Worm (Caenorhabditis elegans): ENCODE measurements around the gene sra-31.

sra-31 gene

DNA sequence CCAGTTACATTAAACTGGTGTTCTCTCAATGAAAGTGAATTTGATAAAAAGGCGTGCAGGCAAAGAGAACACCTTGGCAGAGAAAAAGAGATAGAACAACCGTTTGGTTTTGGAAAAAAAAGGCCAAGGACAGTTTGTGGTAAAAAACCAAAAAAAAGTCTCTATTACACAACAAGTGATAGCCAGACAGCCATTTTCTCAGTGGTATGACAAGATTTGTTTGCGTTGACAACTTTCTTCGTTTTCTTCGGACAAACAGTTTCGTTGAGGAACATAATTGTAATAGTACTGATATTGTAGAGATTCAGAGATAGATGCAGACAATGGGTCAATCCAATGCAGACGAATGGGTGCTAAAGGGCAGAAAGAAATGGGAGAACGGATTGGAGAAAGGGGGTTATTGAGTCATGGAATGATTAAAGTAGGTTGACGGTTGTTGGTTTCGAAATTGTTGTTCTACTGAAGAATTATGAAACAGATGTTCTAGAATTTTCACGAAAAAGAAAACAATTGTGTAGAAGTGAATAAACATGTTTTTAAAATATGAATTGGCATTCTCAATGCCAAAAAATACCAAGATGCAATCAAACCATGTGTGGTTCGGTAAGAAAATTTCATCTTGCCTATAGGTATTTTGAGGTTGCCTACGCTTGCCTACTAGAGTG is 15.9 kb downstream of the sra-31 start (continued):
- TF ChIP-seq F33H1.4 (GFP tag; IDR thresholded peaks at IDR 0.05) (no peak), hmg-1.2 (GFP tag; IDR thresholded peaks at IDR 0.05) (peak; percentile 67; the same call in 1 of the 2 replicates), B0261.1 (tag; optimal IDR thresholded peaks at IDR 0.05) (no peak), madf-6 (GFP tag; IDR thresholded peaks at IDR 0.05) (no peak), hlh-26 (GFP tag; conservative IDR thresholded peaks at IDR 0.05) (no peak), K12H6.12 (tag; optimal IDR thresholded peaks at IDR 0.05) (no peak), B0019.2 (GFP tag; conservative IDR thresholded peaks at IDR 0.05) (no peak), B0035.1 (tag; optimal IDR thresholded peaks at IDR 0.05) (no peak), snpc-1.1 (tag; optimal IDR thresholded peaks at IDR 0.05; ENCODE audit: insufficient read depth) (no peak), gei-17 (GFP tag; optimal IDR thresholded peaks at IDR 0.05) (no peak), ztf-25 (GFP tag; IDR thresholded peaks at IDR 0.05) (no peak), egl-44 (GFP tag; IDR thresholded peaks at IDR 0.05) (no peak), akir-1 (GFP tag; optimal IDR thresholded peaks at IDR 0.05) (no peak), ceh-79 (tag; optimal IDR thresholded peaks at IDR 0.05) (no peak), ceh-40 (GFP tag; IDR thresholded peaks at IDR 0.05) (no peak), die-1 (tag; optimal IDR thresholded peaks at IDR 0.05) (no peak), nfyb-1 (GFP tag; IDR thresholded peaks at IDR 0.05) (no peak), D2030.7 (GFP tag; IDR thresholded peaks at IDR 0.05) (no peak), hlh-12 (tag; optimal IDR thresholded peaks at IDR 0.05) (no peak)

DNA sequence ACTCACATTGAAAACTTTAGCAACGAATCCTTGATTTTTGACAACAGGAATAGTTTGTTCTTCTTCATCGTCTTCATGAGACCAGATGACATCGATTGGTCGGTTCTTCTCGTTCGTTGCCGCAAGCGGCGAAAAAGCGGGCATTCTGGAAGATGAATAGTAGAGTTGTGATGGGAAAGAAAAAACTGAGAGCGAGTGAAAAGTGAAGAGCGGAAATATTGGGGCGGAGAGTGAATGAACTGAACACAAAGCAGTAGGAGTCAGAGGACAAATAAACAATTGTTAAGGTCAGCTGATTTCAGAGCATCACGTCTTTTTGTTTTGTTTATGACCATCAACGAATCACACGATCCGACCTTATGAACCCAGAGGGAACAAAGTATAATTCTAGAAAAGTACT is 17.0 kb downstream of the sra-31 start, which contains the start of gene F18C5.10:
TSS of gene F18C5.10 (minus strand) at position 145 of the 400 bp plus-strand sequence.
- no peak for TF ChIP-seq unc-62 (GFP tag; optimal IDR thresholded peaks at IDR 0.05)
- 0 out of 2 replicates have a peak, but pooled peaks have one; percentile 47 for TF ChIP-seq hsf-1 (GFP tag; IDR thresholded peaks at IDR 0.05)
- TF ChIP-seq hmg-20 (GFP tag; IDR thresholded peaks at IDR 0.05): no peak
- no peak for TF ChIP-seq cebp-1 (GFP tag; IDR thresholded peaks at IDR 0.05)
- peak; percentile 45 for TF ChIP-seq cebp-1 (tag; optimal IDR thresholded peaks at IDR 0.05)
- 0 out of 2 replicates have a peak, but pooled peaks have one; percentile 47 for TF ChIP-seq let-526 (GFP tag; IDR thresholded peaks at IDR 0.05)
- TF ChIP-seq ama-1 (optimal IDR thresholded peaks at IDR 0.05): peak; percentile 89
- TF ChIP-seq ama-1 (GFP tag; optimal IDR thresholded peaks at IDR 0.05): no peak

- TF ChIP-seq B0261.1 (tag; optimal IDR thresholded peaks at IDR 0.05) (no peak), F23B12.7 (tag; optimal IDR thresholded peaks at IDR 0.05; ENCODE audit: insufficient read depth) (no peak), ZK185.1 (tag; optimal IDR thresholded peaks at IDR 0.05; ENCODE audit: poor library complexity, severe bottlenecking) (no peak), hmg-1.2 (GFP tag; IDR thresholded peaks at IDR 0.05) (no peak), mxl-1 (tag; optimal IDR thresholded peaks at IDR 0.05) (no peak), mcd-1 (GFP tag; IDR thresholded peaks at IDR 0.05) (no peak), hlh-12 (tag; optimal IDR thresholded peaks at IDR 0.05) (no peak), pbrm-1 (GFP tag; IDR thresholded peaks at IDR 0.05) (no peak), lsy-27 (tag; optimal IDR thresholded peaks at IDR 0.05; ENCODE audit: borderline replicate concordance, insufficient read depth) (no peak), bed-1 (GFP tag; IDR thresholded peaks at IDR 0.05) (no peak), T26A5.8 (tag; optimal IDR thresholded peaks at IDR 0.05) (no peak), nfya-2 (GFP tag; IDR thresholded peaks at IDR 0.05) (no peak), ekl-4 (GFP tag; IDR thresholded peaks at IDR 0.05) (no peak), ztf-6 (GFP tag; IDR thresholded peaks at IDR 0.05) (no peak), ceh-79 (tag; optimal IDR thresholded peaks at IDR 0.05) (no peak), efl-1 (GFP tag; optimal IDR thresholded peaks at IDR 0.05) (no peak), aptf-2 (GFP tag; conservative IDR thresholded peaks at IDR 0.05) (no peak), lin-54 (GFP tag; optimal IDR thresholded peaks at IDR 0.05) (no peak), mel-28 (tag; optimal IDR thresholded peaks at IDR 0.05; ENCODE audit: borderline replicate concordance) (no peak), snpc-4 (GFP tag; optimal IDR thresholded peaks at IDR 0.05) (no peak), snpc-4 (tag; optimal IDR thresholded peaks at IDR 0.05) (no peak)
These were observed 18.0 kb downstream of the sra-31 start for ce11 chrII:6560291-6560690.
